Fruit fly (Drosophila melanogaster): ENCODE results near the gene CG9588.
A peak's percentile ranks its signal among the peaks of the same experiment; 100 is the strongest.

CG9588 gene

DNA sequence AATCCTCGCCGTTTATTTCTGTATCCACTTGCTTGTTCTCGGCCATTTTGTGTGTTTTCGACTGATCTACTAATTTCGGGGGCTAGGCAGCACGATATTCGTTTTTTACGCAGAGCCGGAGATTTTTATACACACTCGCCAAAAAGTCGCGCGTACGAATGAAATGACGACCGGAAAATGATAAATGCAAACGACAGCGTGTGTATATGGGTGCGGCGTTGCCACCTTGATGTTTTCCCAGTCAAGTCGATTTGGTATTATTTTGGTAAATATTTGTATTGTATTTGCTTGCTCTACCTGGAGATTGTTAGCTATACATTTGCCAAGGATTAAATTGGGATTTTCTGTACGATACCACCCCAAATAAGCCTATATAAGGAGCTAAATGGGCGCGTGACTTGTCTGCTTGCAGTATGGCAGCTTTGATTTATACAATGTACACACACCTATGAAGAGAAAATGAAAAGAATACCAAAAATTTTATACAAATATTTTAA is 30.6 kb downstream of the CG9588 start, which contains the start of gene sqd (continued):
- TF ChIP-seq CG5245 (GFP tag; optimal IDR thresholded peaks at IDR 0.05) (no peak), CG2889 (GFP tag; IDR thresholded peaks at IDR 0.05) (no peak), CG15479 (GFP tag; optimal IDR thresholded peaks at IDR 0.05) (no peak), ems (GFP tag; optimal IDR thresholded peaks at IDR 0.05) (peak; percentile 49), sna (GFP tag; IDR thresholded peaks at IDR 0.05; ENCODE audit: partially characterized antibody) (no peak), ato (GFP tag; IDR thresholded peaks at IDR 0.05; ENCODE audit: partially characterized antibody) (no peak), NC2α (GFP tag; optimal IDR thresholded peaks at IDR 0.05) (peak; percentile 18), amos (GFP tag; IDR thresholded peaks at IDR 0.05; ENCODE audit: partially characterized antibody) (no peak), unpg (GFP tag; optimal IDR thresholded peaks at IDR 0.05) (peak; percentile 62), CG10321 (GFP tag; IDR thresholded peaks at IDR 0.05) (0 out of 2 replicates have a peak, but pooled peaks have one; percentile 16), CoRest (tag; optimal IDR thresholded peaks at IDR 0.05) (peak; percentile 55), pum (GFP tag; optimal IDR thresholded peaks at IDR 0.05) (peak; percentile 3), kni (GFP tag; optimal IDR thresholded peaks at IDR 0.05) (peak; percentile 76), dm (GFP tag; optimal IDR thresholded peaks at IDR 0.05) (peak; percentile 43), insv (GFP tag; optimal IDR thresholded peaks at IDR 0.05) (peak in 1 of 2 experiments; percentile 39), Chrac-16 (GFP tag; optimal IDR thresholded peaks at IDR 0.05) (peak; percentile 22), crp (GFP tag; optimal IDR thresholded peaks at IDR 0.05) (no peak), eve (GFP tag; optimal IDR thresholded peaks at IDR 0.05) (peak in 1 of 2 experiments; percentile 79), CG14667 (GFP tag; IDR thresholded peaks at IDR 0.05) (no peak), CG10209 (GFP tag; optimal IDR thresholded peaks at IDR 0.05) (peak; percentile 60), cwo (GFP tag; optimal IDR thresholded peaks at IDR 0.05) (no peak), CG3163 (GFP tag; optimal IDR thresholded peaks at IDR 0.05) (no peak), z (GFP tag; IDR thresholded peaks at IDR 0.05) (no peak), fd96Cb (tag; optimal IDR thresholded peaks at IDR 0.05) (peak; percentile 2), CG7745 (tag; optimal IDR thresholded peaks at IDR 0.05) (no peak), YL-1 (GFP tag; optimal IDR thresholded peaks at IDR 0.05) (peak; percentile 74), bigmax (GFP tag; optimal IDR thresholded peaks at IDR 0.05) (peak; percentile 12), Nf-YB (GFP tag; optimal IDR thresholded peaks at IDR 0.05) (no peak), fru (optimal IDR thresholded peaks at IDR 0.05) (no peak), ind (GFP tag; optimal IDR thresholded peaks at IDR 0.05) (peak; percentile 38), Deaf1 (tag; optimal IDR thresholded peaks at IDR 0.05) (peak; percentile 17), Xrp1 (GFP tag; IDR thresholded peaks at IDR 0.05) (0 out of 2 replicates have a peak, but pooled peaks have one; percentile 27), usp (GFP tag; optimal IDR thresholded peaks at IDR 0.05) (no peak), CG10366 (GFP tag; IDR thresholded peaks at IDR 0.05) (no peak), CG17829 (tag; optimal IDR thresholded peaks at IDR 0.05) (peak; percentile 29), CG6254 (GFP tag; optimal IDR thresholded peaks at IDR 0.05) (peak; percentile 23), CG3407 (GFP tag; optimal IDR thresholded peaks at IDR 0.05) (no peak), kah (GFP tag; optimal IDR thresholded peaks at IDR 0.05) (no peak), nerfin-1 (tag; optimal IDR thresholded peaks at IDR 0.05) (peak; percentile 45), Atf3 (GFP tag; optimal IDR thresholded peaks at IDR 0.05) (no peak), peb (GFP tag; IDR thresholded peaks at IDR 0.05) (0 out of 2 replicates have a peak, but pooled peaks have one; percentile 16), CG10565 (GFP tag; optimal IDR thresholded peaks at IDR 0.05) (no peak), Fer3 (tag; optimal IDR thresholded peaks at IDR 0.05) (peak; percentile 56), CG12769 (tag; optimal IDR thresholded peaks at IDR 0.05) (no peak), NC2β (GFP tag; optimal IDR thresholded peaks at IDR 0.05) (peak; percentile 69), Asciz (GFP tag; optimal IDR thresholded peaks at IDR 0.05) (peak; percentile 44), CG4424 (GFP tag; optimal IDR thresholded peaks at IDR 0.05) (peak; percentile 46), HmgD (GFP tag; optimal IDR thresholded peaks at IDR 0.05) (peak; percentile 2), Drgx (GFP tag; IDR thresholded peaks at IDR 0.05) (no peak), CG6683 (GFP tag; optimal IDR thresholded peaks at IDR 0.05) (no peak)
